Worm (Caenorhabditis elegans) whole organism, early embryonic: Measurements from ENCODE around the gene clec-168.

Source experiments
- B0310.2 ChIP-seq: sonication (generic microtip); optimal IDR thresholded peaks from 2 replicates; lab custom pipeline; 2016; ENCODE audit warnings: mild to moderate bottlenecking, missing genetic modification characterization, missing compliant biosample characterization
- F13C5.2 ChIP-seq: sonication (generic microtip); optimal IDR thresholded peaks from 2 replicates; lab custom pipeline; 2017; ENCODE audit warnings: mild to moderate bottlenecking, missing genetic modification characterization, inconsistent platforms, missing compliant biosample characterization
- aly-1 ChIP-seq: sonication (generic microtip); optimal IDR thresholded peaks from 2 replicates; lab custom pipeline; 2016; ENCODE audit warnings: missing genetic modification characterization, missing compliant biosample characterization
- ama-1 ChIP-seq: fragments of 150-350 bp; optimal IDR thresholded peaks from 2 replicates; lab custom pipeline; 2014
- ceh-13 ChIP-seq: fragments of 200-800 bp; sonication (Bioruptor generic); optimal IDR thresholded peaks from 2 replicates; lab custom pipeline; 2018; ENCODE audit warnings: mild to moderate bottlenecking, missing genetic modification characterization, missing compliant biosample characterization
- ceh-36 ChIP-seq: sonication (generic microtip); optimal IDR thresholded peaks from 2 replicates; lab custom pipeline; 2016; ENCODE audit warnings: missing genetic modification characterization, inconsistent platforms, missing compliant biosample characterization
- flt-1 ChIP-seq: fragments of 200-800 bp; sonication (Bioruptor generic); IDR thresholded peaks from 2 replicates; pipeline ENCODE4 v1.3.6; 2022; ENCODE audit warnings: missing genetic modification characterization, missing compliant biosample characterization
- hmbx-1 ChIP-seq: sonication (generic microtip); optimal IDR thresholded peaks from 2 replicates; lab custom pipeline; 2016; ENCODE audit warnings: mild to moderate bottlenecking, missing genetic modification characterization, missing compliant biosample characterization
- hmg-4 ChIP-seq: fragments of 200-800 bp; sonication (Bioruptor generic); optimal IDR thresholded peaks from 2 replicates; lab custom pipeline; 2018; ENCODE audit warnings: mild to moderate bottlenecking, missing genetic modification characterization, missing compliant biosample characterization
- pes-1 ChIP-seq: fragments of 200-800 bp; sonication (Bioruptor generic); IDR thresholded peaks from 2 replicates; pipeline ENCODE4 v1.3.6; 2022; ENCODE audit warnings: missing genetic modification reagents, missing genetic modification characterization, missing compliant biosample characterization
- sea-1 ChIP-seq: fragments of 200-800 bp; sonication (Bioruptor generic); conservative IDR thresholded peaks from 2 replicates; pipeline ENCODE4 v1.3.6; 2022; ENCODE audit warnings: missing genetic modification characterization, missing compliant biosample characterization
- tbx-11 ChIP-seq: fragments of 200-800 bp; sonication (Bioruptor generic); IDR thresholded peaks from 2 replicates; pipeline ENCODE4 v1.3.6; 2022; ENCODE audit warnings: missing genetic modification characterization, missing compliant biosample characterization
- tbx-37 ChIP-seq: fragments of 200-800 bp; sonication (Bioruptor generic); conservative IDR thresholded peaks from 2 replicates; pipeline ENCODE4 v1.3.6; 2022; ENCODE audit warnings: missing genetic modification reagents, missing genetic modification characterization, missing compliant biosample characterization
- tra-4 ChIP-seq: sonication (generic microtip); optimal IDR thresholded peaks from 2 replicates; lab custom pipeline; 2017; ENCODE audit warnings: missing genetic modification characterization, missing compliant biosample characterization

DNA sequence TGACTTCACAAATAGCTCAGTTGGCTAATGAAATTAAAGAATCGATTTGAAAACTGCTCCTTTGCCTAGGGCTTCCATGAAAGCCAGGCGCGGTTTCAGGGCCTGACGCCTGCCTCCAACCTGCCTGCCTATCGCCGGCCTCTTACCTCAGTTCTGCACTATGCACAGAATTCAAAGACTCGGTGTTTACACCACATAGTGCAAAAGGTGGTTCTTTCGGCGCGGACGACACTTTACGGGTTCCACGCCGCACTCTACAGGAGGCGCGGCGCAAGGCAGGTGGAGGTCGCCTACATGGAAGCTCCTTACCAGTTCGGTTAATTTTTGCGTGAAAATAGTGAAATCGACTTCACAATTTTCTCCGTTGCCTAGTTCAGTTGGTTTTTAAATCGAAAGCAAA is 47.0 kb upstream of the clec-168 start:
- TF ChIP-seq ceh-36 (no peak), flt-1 (no peak), hmg-4 (GFP tag; lab: Kevin White, UChicago) (no peak), F13C5.2 (tag; lab: Kevin White, UChicago) (no peak), tbx-37 (GFP tag; lab: Robert Waterston, UW) (no peak), ama-1 (no peak), hmbx-1 (no peak), pes-1 (GFP tag; lab: Robert Waterston, UW) (no peak), sea-1 (GFP tag; lab: Robert Waterston, UW) (no peak), ceh-13 (GFP tag; lab: Kevin White, UChicago) (no peak), aly-1 (tag; lab: Kevin White, UChicago) (no peak), B0310.2 (tag; lab: Kevin White, UChicago) (no peak), tbx-11 (no peak), tra-4 (tag; lab: Kevin White, UChicago) (no peak)
